Worm (Caenorhabditis elegans) whole organism, early embryonic: ENCODE measurements around the gene gei-18.

Experiments
- B0310.2 ChIP-seq: sonication (generic microtip); optimal IDR thresholded peaks from 2 replicates; lab custom pipeline; 2016; ENCODE audit warnings: mild to moderate bottlenecking, missing genetic modification characterization, missing compliant biosample characterization
- F13C5.2 ChIP-seq: sonication (generic microtip); optimal IDR thresholded peaks from 2 replicates; lab custom pipeline; 2017; ENCODE audit warnings: mild to moderate bottlenecking, missing genetic modification characterization, inconsistent platforms, missing compliant biosample characterization
- aly-1 ChIP-seq: sonication (generic microtip); optimal IDR thresholded peaks from 2 replicates; lab custom pipeline; 2016; ENCODE audit warnings: missing genetic modification characterization, missing compliant biosample characterization
- ama-1 ChIP-seq: fragments of 150-350 bp; optimal IDR thresholded peaks from 2 replicates; lab custom pipeline; 2014
- ceh-13 ChIP-seq: fragments of 200-800 bp; sonication (Bioruptor generic); optimal IDR thresholded peaks from 2 replicates; lab custom pipeline; 2018; ENCODE audit warnings: mild to moderate bottlenecking, missing genetic modification characterization, missing compliant biosample characterization
- ceh-36 ChIP-seq: sonication (generic microtip); optimal IDR thresholded peaks from 2 replicates; lab custom pipeline; 2016; ENCODE audit warnings: missing genetic modification characterization, inconsistent platforms, missing compliant biosample characterization
- ets-7 ChIP-seq: sonication (generic microtip); optimal IDR thresholded peaks from 2 replicates; lab custom pipeline; 2016; ENCODE audit warnings: missing genotype, missing genetic modification characterization, missing compliant biosample characterization
- flt-1 ChIP-seq: fragments of 200-800 bp; sonication (Bioruptor generic); IDR thresholded peaks from 2 replicates; pipeline ENCODE4 v1.3.6; 2022; ENCODE audit warnings: missing genetic modification characterization, missing compliant biosample characterization
- hmbx-1 ChIP-seq: sonication (generic microtip); optimal IDR thresholded peaks from 2 replicates; lab custom pipeline; 2016; ENCODE audit warnings: mild to moderate bottlenecking, missing genetic modification characterization, missing compliant biosample characterization
- hmg-4 ChIP-seq: fragments of 200-800 bp; sonication (Bioruptor generic); optimal IDR thresholded peaks from 2 replicates; lab custom pipeline; 2018; ENCODE audit warnings: mild to moderate bottlenecking, missing genetic modification characterization, missing compliant biosample characterization
- hnd-1 ChIP-seq: sonication (generic microtip); optimal IDR thresholded peaks from 2 replicates; lab custom pipeline; 2016; ENCODE audit warnings: missing genetic modification characterization, missing compliant biosample characterization
- pes-1 ChIP-seq: fragments of 200-800 bp; sonication (Bioruptor generic); IDR thresholded peaks from 2 replicates; pipeline ENCODE4 v1.3.6; 2022; ENCODE audit warnings: missing genetic modification reagents, missing genetic modification characterization, missing compliant biosample characterization
- scrt-1 ChIP-seq: fragments of 200-800 bp; sonication (Bioruptor generic); IDR thresholded peaks from 2 replicates; pipeline ENCODE4 v1.3.6; 2022; ENCODE audit warnings: missing genetic modification characterization, missing compliant biosample characterization
- sea-1 ChIP-seq: fragments of 200-800 bp; sonication (Bioruptor generic); conservative IDR thresholded peaks from 2 replicates; pipeline ENCODE4 v1.3.6; 2022; ENCODE audit warnings: missing genetic modification characterization, missing compliant biosample characterization
- tbx-11 ChIP-seq: fragments of 200-800 bp; sonication (Bioruptor generic); IDR thresholded peaks from 2 replicates; pipeline ENCODE4 v1.3.6; 2022; ENCODE audit warnings: missing genetic modification characterization, missing compliant biosample characterization
- tbx-37 ChIP-seq: fragments of 200-800 bp; sonication (Bioruptor generic); conservative IDR thresholded peaks from 2 replicates; pipeline ENCODE4 v1.3.6; 2022; ENCODE audit warnings: missing genetic modification reagents, missing genetic modification characterization, missing compliant biosample characterization
- tra-4 ChIP-seq: sonication (generic microtip); optimal IDR thresholded peaks from 2 replicates; lab custom pipeline; 2017; ENCODE audit warnings: missing genetic modification characterization, missing compliant biosample characterization

gei-18 gene

ce11 chrIV:13982425-13982824 lies at the start of gene gei-18:
Gene gei-18, minus strand, starts transcription at chrIV:13982525.
- TF ChIP-seq hnd-1 (tag; lab: Kevin White, UChicago) (no peak), flt-1 (no peak)

ce11 chrIV:14019883-14020282 lies 37.6 kb upstream of the gei-18 start, which contains the start of the genes irld-56 and irld-55:
Gene irld-56, minus strand, starts transcription at chrIV:14019983.
Gene irld-55, plus strand, starts transcription at chrIV:14020198.
- TF ChIP-seq tbx-11 (GFP tag; lab: Robert Waterston, UW) (no peak), ets-7 (tag; lab: Kevin White, UChicago) (no peak), flt-1 (no peak), ama-1 (no peak), F13C5.2 (tag; lab: Kevin White, UChicago) (no peak), ceh-36 (tag; lab: Kevin White, UChicago) (no peak), sea-1 (no peak), B0310.2 (tag; lab: Kevin White, UChicago) (no peak)

ce11 chrIV:14015844-14016243 lies 33.5 kb upstream of the gei-18 start, which contains the start of gene srw-63:
Gene srw-63, minus strand, starts transcription at chrIV:14015944.
- TF ChIP-seq ama-1 (no peak), ceh-36 (tag; lab: Kevin White, UChicago) (no peak), tbx-37 (GFP tag; lab: Robert Waterston, UW) (no peak), aly-1 (tag; lab: Kevin White, UChicago) (no peak), pes-1 (GFP tag; lab: Robert Waterston, UW) (no peak)

- TF ChIP-seq F13C5.2 (tag; lab: Kevin White, UChicago) = peak; percentile 68
- peak; percentile 80 for TF ChIP-seq sea-1
- TF ChIP-seq tra-4 (tag; lab: Kevin White, UChicago) = no peak
- TF ChIP-seq tbx-11 (GFP tag; lab: Robert Waterston, UW) = peak; percentile 75
- no peak for TF ChIP-seq hmg-4 (GFP tag; lab: Kevin White, UChicago)
- TF ChIP-seq flt-1 = peak; percentile 81
- peak; percentile 67 for TF ChIP-seq ceh-13 (GFP tag; lab: Kevin White, UChicago)
- no peak for TF ChIP-seq ceh-36 (tag; lab: Kevin White, UChicago)
- no peak for TF ChIP-seq ets-7 (tag; lab: Kevin White, UChicago)
- peak; percentile 62 for TF ChIP-seq hnd-1 (tag; lab: Kevin White, UChicago)
- no peak for TF ChIP-seq ama-1
- TF ChIP-seq scrt-1 (GFP tag; lab: Robert Waterston, UW) = no peak
- peak; percentile 1 for TF ChIP-seq hmbx-1
- TF ChIP-seq B0310.2 (tag; lab: Kevin White, UChicago) = peak; percentile 4
- TF ChIP-seq aly-1 (tag; lab: Kevin White, UChicago) = no peak
- no peak; the same call in 1 of the 2 replicates for TF ChIP-seq pes-1 (GFP tag; lab: Robert Waterston, UW)
- peak; percentile 72 for TF ChIP-seq tbx-37 (GFP tag; lab: Robert Waterston, UW)
These were observed 31.4 kb upstream of the gei-18 start for ce11 chrIV:14013692-14014091.

- TF ChIP-seq ets-7 (tag; lab: Kevin White, UChicago) = no peak
- TF ChIP-seq flt-1 = no peak
- TF ChIP-seq hnd-1 (tag; lab: Kevin White, UChicago) = no peak
- no peak for TF ChIP-seq hmbx-1
- TF ChIP-seq tra-4 (tag; lab: Kevin White, UChicago) = no peak
- TF ChIP-seq tbx-37 (GFP tag; lab: Robert Waterston, UW) = no peak
- TF ChIP-seq F13C5.2 (tag; lab: Kevin White, UChicago) = no peak
- no peak for TF ChIP-seq pes-1 (GFP tag; lab: Robert Waterston, UW)
- TF ChIP-seq tbx-11 (GFP tag; lab: Robert Waterston, UW) = no peak
- TF ChIP-seq hmg-4 (GFP tag; lab: Kevin White, UChicago) = no peak
- TF ChIP-seq ceh-13 (GFP tag; lab: Kevin White, UChicago) = no peak
- TF ChIP-seq ama-1 = no peak
These were observed 26.4 kb upstream of the gei-18 start for ce11 chrIV:14008709-14009108.

ce11 chrIV:14001782-14002181 lies 19.5 kb upstream of the gei-18 start:
- no peak for TF ChIP-seq hmbx-1
- TF ChIP-seq hnd-1 (tag; lab: Kevin White, UChicago) = no peak
- TF ChIP-seq tra-4 (tag; lab: Kevin White, UChicago) = no peak
- TF ChIP-seq ceh-36 (tag; lab: Kevin White, UChicago) = no peak
- no peak for TF ChIP-seq flt-1
- TF ChIP-seq sea-1 = no peak
- no peak for TF ChIP-seq ets-7 (tag; lab: Kevin White, UChicago)
- no peak for TF ChIP-seq F13C5.2 (tag; lab: Kevin White, UChicago)
- no peak for TF ChIP-seq ceh-13 (GFP tag; lab: Kevin White, UChicago)
- no peak for TF ChIP-seq scrt-1 (GFP tag; lab: Robert Waterston, UW)
- no peak for TF ChIP-seq tbx-11 (GFP tag; lab: Robert Waterston, UW)
- TF ChIP-seq aly-1 (tag; lab: Kevin White, UChicago) = no peak
- no peak for TF ChIP-seq hmg-4 (GFP tag; lab: Kevin White, UChicago)
- no peak for TF ChIP-seq tbx-37 (GFP tag; lab: Robert Waterston, UW)
- TF ChIP-seq pes-1 (GFP tag; lab: Robert Waterston, UW) = no peak

- TF ChIP-seq F13C5.2 (tag; lab: Kevin White, UChicago) = no peak
- TF ChIP-seq scrt-1 (GFP tag; lab: Robert Waterston, UW) = no peak
- no peak for TF ChIP-seq hnd-1 (tag; lab: Kevin White, UChicago)
- TF ChIP-seq hmbx-1 = no peak
- TF ChIP-seq tbx-37 (GFP tag; lab: Robert Waterston, UW) = no peak
- no peak for TF ChIP-seq tbx-11 (GFP tag; lab: Robert Waterston, UW)
These were observed 7.5 kb upstream of the gei-18 start for ce11 chrIV:13989875-13990274.

- TF ChIP-seq scrt-1 (GFP tag; lab: Robert Waterston, UW) (no peak), flt-1 (no peak), ceh-36 (tag; lab: Kevin White, UChicago) (no peak), tra-4 (tag; lab: Kevin White, UChicago) (no peak), hnd-1 (tag; lab: Kevin White, UChicago) (no peak), F13C5.2 (tag; lab: Kevin White, UChicago) (no peak), pes-1 (GFP tag; lab: Robert Waterston, UW) (no peak), ceh-13 (GFP tag; lab: Kevin White, UChicago) (no peak), tbx-11 (GFP tag; lab: Robert Waterston, UW) (no peak), B0310.2 (tag; lab: Kevin White, UChicago) (no peak), aly-1 (tag; lab: Kevin White, UChicago) (no peak), hmg-4 (GFP tag; lab: Kevin White, UChicago) (no peak), tbx-37 (GFP tag; lab: Robert Waterston, UW) (no peak), hmbx-1 (no peak), ama-1 (no peak)
These were observed 6.5 kb upstream of the gei-18 start, which contains the start of gene egl-23 for ce11 chrIV:13988781-13989180. Gene egl-23, plus strand, starts transcription at chrIV:13989081.
